Worm (Caenorhabditis elegans) whole organism, young adult: ENCODE measurements around the gene npr-41.

Experiments used
- B0336.3 ChIP-seq: fragments of 200-800 bp; sonication (Bioruptor generic); IDR thresholded peaks from 2 replicates; pipeline ENCODE4 v1.3.6; 2022; ENCODE audit warnings: missing genetic modification characterization, missing compliant biosample characterization
- D2030.7 ChIP-seq: fragments of 200-800 bp; sonication (Bioruptor generic); IDR thresholded peaks from 2 replicates; pipeline ENCODE4 v1.3.6; 2022; ENCODE audit warnings: missing genetic modification reagents, missing genetic modification characterization, missing compliant biosample characterization
- F49E8.2 ChIP-seq: sonication (generic microtip); optimal IDR thresholded peaks from 3 replicates; lab custom pipeline; 2017; ENCODE audit warnings: missing genetic modification characterization, mild to moderate bottlenecking, missing compliant biosample characterization, antibody characterized with exemption, moderate library complexity; ENCODE audit not compliant: insufficient read depth
- F55B11.4 ChIP-seq: sonication (generic microtip); optimal IDR thresholded peaks from 2 replicates; lab custom pipeline; 2016; ENCODE audit warnings: missing compliant biosample characterization, missing genetic modification characterization, borderline replicate concordance; ENCODE audit not compliant: insufficient read depth
- Y53G8AR.9 ChIP-seq: fragments of 200-800 bp; sonication (Bioruptor generic); conservative IDR thresholded peaks from 2 replicates; pipeline ENCODE4 v1.3.6; 2022; ENCODE audit warnings: missing genetic modification reagents, missing genetic modification characterization, missing compliant biosample characterization
- Y56A3A.18 ChIP-seq: fragments of 200-800 bp; sonication (Bioruptor generic); IDR thresholded peaks from 2 replicates; pipeline ENCODE4 v1.3.6; 2022; ENCODE audit warnings: missing genetic modification reagents, missing genetic modification characterization, missing compliant biosample characterization
- Y67H2A.10 ChIP-seq: fragments of 200-800 bp; sonication (Bioruptor generic); conservative IDR thresholded peaks from 2 replicates; pipeline ENCODE4 v1.3.6; 2022; ENCODE audit warnings: missing genetic modification reagents, missing genetic modification characterization, missing compliant biosample characterization
- Y95B8A.8 ChIP-seq: fragments of 200-800 bp; sonication (Bioruptor generic); IDR thresholded peaks from 2 replicates; pipeline ENCODE4 v1.3.6; 2022; ENCODE audit warnings: missing genetic modification reagents, missing genetic modification characterization, missing compliant biosample characterization
- ama-1 ChIP-seq, 3 experiments: fragments of 150-350 bp in 1 of 3; sonication (generic microtip) in 2 of 3; optimal IDR thresholded peaks; 2 replicates each; lab custom pipeline; 2014 to 2018; ENCODE audit warnings: missing biosample characterization in 2 of 3, missing genetic modification characterization in 2 of 3, missing genetic modification reagents in 2 of 3
- aptf-2 ChIP-seq: fragments of 200-800 bp; sonication (Bioruptor generic); conservative IDR thresholded peaks from 2 replicates; pipeline ENCODE4 v1.3.6; 2022; ENCODE audit warnings: missing genetic modification reagents, missing genetic modification characterization, missing compliant biosample characterization
- atf-7 ChIP-seq: sonication (generic microtip); optimal IDR thresholded peaks from 2 replicates; lab custom pipeline; 2017; ENCODE audit warnings: mild to moderate bottlenecking, missing genetic modification characterization, missing compliant biosample characterization
- attf-5 ChIP-seq: fragments of 200-800 bp; sonication (Bioruptor generic); optimal IDR thresholded peaks from 2 replicates; lab custom pipeline; 2018; ENCODE audit warnings: mild to moderate bottlenecking, missing genetic modification characterization, missing compliant biosample characterization
- cebp-2 ChIP-seq: fragments of 200-800 bp; sonication (Bioruptor generic); IDR thresholded peaks from 2 replicates; pipeline ENCODE4 v1.3.6; 2022; ENCODE audit warnings: missing genetic modification characterization, missing compliant biosample characterization
- ceh-40 ChIP-seq: fragments of 200-800 bp; sonication (Bioruptor generic); IDR thresholded peaks from 2 replicates; pipeline ENCODE4 v1.3.6; 2022; ENCODE audit warnings: missing genetic modification characterization, missing compliant biosample characterization
- dox-1 ChIP-seq: fragments of 200-800 bp; sonication (Bioruptor generic); IDR thresholded peaks from 2 replicates; pipeline ENCODE4 v1.3.6; 2022; ENCODE audit warnings: missing genetic modification reagents, missing genetic modification characterization, missing compliant biosample characterization
- efl-1 ChIP-seq: fragments of 150-350 bp; optimal IDR thresholded peaks from 2 replicates; lab custom pipeline; 2014; ENCODE audit warnings: missing biosample characterization, missing genetic modification reagents, missing genetic modification characterization
- egl-44 ChIP-seq: fragments of 200-800 bp; sonication (Bioruptor generic); IDR thresholded peaks from 2 replicates; pipeline ENCODE4 v1.3.6; 2022; ENCODE audit warnings: missing genetic modification reagents, missing genetic modification characterization, missing compliant biosample characterization
- fkh-3 ChIP-seq: sonication (generic microtip); optimal IDR thresholded peaks from 2 replicates; lab custom pipeline; 2016; ENCODE audit warnings: mild to moderate bottlenecking, missing genetic modification characterization, missing compliant biosample characterization
- let-526 ChIP-seq: fragments of 200-800 bp; sonication (Bioruptor generic); IDR thresholded peaks from 2 replicates; pipeline ENCODE4 v1.3.6; 2022; ENCODE audit warnings: missing genetic modification reagents, missing genetic modification characterization, missing compliant biosample characterization
- lir-1 ChIP-seq: fragments of 200-800 bp; sonication (Bioruptor generic); conservative IDR thresholded peaks from 2 replicates; pipeline ENCODE4 v1.3.6; 2022; ENCODE audit warnings: missing genetic modification reagents, missing genetic modification characterization, missing compliant biosample characterization
- lsl-1 ChIP-seq: fragments of 200-800 bp; sonication (Bioruptor generic); optimal IDR thresholded peaks from 2 replicates; lab custom pipeline; 2018; ENCODE audit warnings: mild to moderate bottlenecking, missing genetic modification characterization, moderate library complexity, missing compliant biosample characterization
- madf-10 ChIP-seq: sonication (generic microtip); optimal IDR thresholded peaks from 2 replicates; lab custom pipeline; 2016; ENCODE audit warnings: mild to moderate bottlenecking, missing genetic modification characterization, missing compliant biosample characterization
- madf-6 ChIP-seq: fragments of 200-800 bp; sonication (Bioruptor generic); IDR thresholded peaks from 2 replicates; pipeline ENCODE4 v1.3.6; 2022; ENCODE audit warnings: missing genetic modification reagents, missing genetic modification characterization, missing compliant biosample characterization
- mel-28 ChIP-seq: sonication (generic microtip); optimal IDR thresholded peaks from 2 replicates; lab custom pipeline; 2016; ENCODE audit warnings: borderline replicate concordance, mild to moderate bottlenecking, missing genetic modification characterization, missing compliant biosample characterization
- mes-4 ChIP-seq: sonication (generic microtip); optimal IDR thresholded peaks from 2 replicates; lab custom pipeline; 2016; ENCODE audit warnings: missing genotype, missing genetic modification characterization, missing compliant biosample characterization
- nfya-2 ChIP-seq: fragments of 200-800 bp; sonication (Bioruptor generic); IDR thresholded peaks from 2 replicates; pipeline ENCODE4 v1.3.6; 2022; ENCODE audit warnings: missing genetic modification reagents, missing genetic modification characterization, missing compliant biosample characterization
- nhr-179 ChIP-seq: sonication (generic microtip); optimal IDR thresholded peaks from 2 replicates; lab custom pipeline; 2016; ENCODE audit warnings: mild to moderate bottlenecking, missing genetic modification characterization, missing compliant biosample characterization
- nhr-80 ChIP-seq: sonication (generic microtip); optimal IDR thresholded peaks from 2 replicates; lab custom pipeline; 2016; ENCODE audit warnings: missing genetic modification characterization, missing compliant biosample characterization
- pha-4 ChIP-seq: fragments of 150-350 bp; sonication (generic microtip); optimal IDR thresholded peaks from 2 replicates; lab custom pipeline; 2014; ENCODE audit warnings: missing biosample characterization, missing genetic modification reagents, missing genetic modification characterization
- sdz-38 ChIP-seq: sonication (generic microtip); optimal IDR thresholded peaks from 2 replicates; lab custom pipeline; 2016; ENCODE audit warnings: missing genotype, missing genetic modification characterization, missing compliant biosample characterization
- snpc-1.1 ChIP-seq: sonication (generic microtip); optimal IDR thresholded peaks from 2 replicates; lab custom pipeline; 2017; ENCODE audit warnings: missing genetic modification characterization, mild to moderate bottlenecking, missing compliant biosample characterization, antibody characterized with exemption, moderate library complexity, missing genotype, missing genetic modification reagents; ENCODE audit not compliant: insufficient read depth
- snpc-1.3 ChIP-seq: sonication (generic microtip); optimal IDR thresholded peaks from 2 replicates; lab custom pipeline; 2017; ENCODE audit warnings: missing genetic modification characterization, mild to moderate bottlenecking, missing compliant biosample characterization, antibody characterized with exemption, moderate library complexity, missing genotype, missing genetic modification reagents; ENCODE audit not compliant: insufficient read depth
- somi-1 ChIP-seq: fragments of 200-800 bp; sonication (Bioruptor generic); optimal IDR thresholded peaks from 2 replicates; lab custom pipeline; 2018; ENCODE audit warnings: mild to moderate bottlenecking, missing genetic modification characterization, missing compliant biosample characterization
- tbp1 ChIP-seq: fragments of 200-800 bp; sonication (Bioruptor generic); optimal IDR thresholded peaks from 2 replicates; lab custom pipeline; 2018; ENCODE audit warnings: mild to moderate bottlenecking, missing genetic modification characterization, missing compliant biosample characterization
- xnd-1 ChIP-seq: sonication (generic microtip); optimal IDR thresholded peaks from 2 replicates; lab custom pipeline; 2016; ENCODE audit warnings: missing genotype, missing genetic modification reagents, missing genetic modification characterization, missing compliant biosample characterization
- ztf-28 ChIP-seq: fragments of 200-800 bp; sonication (Bioruptor generic); IDR thresholded peaks from 2 replicates; pipeline ENCODE4 v1.3.6; 2022; ENCODE audit warnings: missing genetic modification reagents, missing genetic modification characterization, missing compliant biosample characterization

Gene npr-41

ce11 chrII:11500198-11500597 lies 10.3 kb upstream of the npr-41 start, which contains the start of gene B0334.20:
B0334.20 (minus strand) TSS chrII:11500459.
- TF ChIP-seq nhr-179 (tag; lab: Kevin White, UChicago) (no peak), atf-7 (no peak), nhr-80 (tag; lab: Kevin White, UChicago) (peak; percentile 9), mel-28 (tag; lab: Kevin White, UChicago) (no peak), somi-1 (GFP tag; lab: Kevin White, UChicago) (no peak), egl-44 (GFP tag; lab: Robert Waterston, UW) (no peak), mes-4 (tag; lab: Kevin White, UChicago) (no peak), lsl-1 (GFP tag; lab: Kevin White, UChicago) (peak; percentile 5), attf-5 (GFP tag; lab: Kevin White, UChicago) (no peak)

ce11 chrII:11501956-11502355 lies 8.5 kb upstream of the npr-41 start:
- TF ChIP-seq fkh-3 (tag; lab: Kevin White, UChicago) (no peak), ceh-40 (GFP tag; lab: Robert Waterston, UW) (no peak), snpc-1.1 (no peak), efl-1 (GFP tag; lab: Kevin White, UChicago) (no peak), ztf-28 (GFP tag; lab: Robert Waterston, UW) (no peak), Y53G8AR.9 (no peak), lir-1 (GFP tag; lab: Robert Waterston, UW) (no peak), sdz-38 (tag; lab: Kevin White, UChicago) (no peak), xnd-1 (no peak), snpc-1.3 (tag; lab: Kevin White, UChicago) (no peak), pha-4 (tag; lab: Kevin White, UChicago) (no peak), cebp-2 (GFP tag; lab: Robert Waterston, UW) (no peak), ama-1 (optimal IDR thresholded peaks at IDR 0.05; lab: Kevin White, UChicago) (no peak), ama-1 (GFP tag; optimal IDR thresholded peaks at IDR 0.05; lab: Kevin White, UChicago) (no peak), tbp1 (GFP tag; lab: Kevin White, UChicago) (no peak), Y67H2A.10 (GFP tag; lab: Robert Waterston, UW) (no peak)

- TF ChIP-seq Y56A3A.18 (GFP tag; lab: Robert Waterston, UW) = no peak
- TF ChIP-seq let-526 (GFP tag; lab: Robert Waterston, UW) = 0 out of 2 replicates have a peak, but pooled peaks have one; percentile 21
Measured at ce11 chrII:11503761-11504160, 6.7 kb upstream of the npr-41 start.

ce11 chrII:11512921-11513320 lies 2.4 kb downstream of the npr-41 start:
- TF ChIP-seq nfya-2 (no peak), Y53G8AR.9 (no peak), F49E8.2 (tag; lab: Kevin White, UChicago) (no peak), F55B11.4 (tag; lab: Kevin White, UChicago) (no peak), madf-6 (no peak), aptf-2 (GFP tag; lab: Robert Waterston, UW) (no peak), D2030.7 (no peak), B0336.3 (GFP tag; lab: Robert Waterston, UW) (no peak), dox-1 (GFP tag; lab: Robert Waterston, UW) (no peak), Y95B8A.8 (GFP tag; lab: Robert Waterston, UW) (no peak), madf-10 (tag; lab: Kevin White, UChicago) (no peak)
- TF ChIP-seq, all 124 proteins: peak for 0
